Worm (Caenorhabditis elegans): ENCODE results near the gene arp-6.
A peak's percentile ranks its signal among the peaks of the same experiment; 100 is the strongest.

arp-6 gene

ce11 chrII:8016167-8016566, 21.0 kb downstream of the arp-6 start (continued):
- TF ChIP-seq unc-62 (GFP tag; optimal IDR thresholded peaks at IDR 0.05), result no peak
- TF ChIP-seq Y116A8C.19 (tag; optimal IDR thresholded peaks at IDR 0.05; ENCODE audit: borderline replicate concordance), result no peak
- TF ChIP-seq lin-13 (GFP tag; optimal IDR thresholded peaks at IDR 0.05), result no peak

- peak; percentile 24 for TF ChIP-seq lin-14 (GFP tag; optimal IDR thresholded peaks at IDR 0.05)
- TF ChIP-seq ces-1 (GFP tag; optimal IDR thresholded peaks at IDR 0.05), result no peak
- peak; percentile 28 for TF ChIP-seq nhr-71 (tag; optimal IDR thresholded peaks at IDR 0.05)
- TF ChIP-seq xbp-1 (tag; optimal IDR thresholded peaks at IDR 0.05), result no peak
- no peak for TF ChIP-seq F16B12.6 (tag; optimal IDR thresholded peaks at IDR 0.05)
- peak; percentile 42 for TF ChIP-seq swsn-7 (tag; optimal IDR thresholded peaks at IDR 0.05)
- TF ChIP-seq zag-1 (tag; optimal IDR thresholded peaks at IDR 0.05), result no peak
- peak; percentile 81 for TF ChIP-seq nhr-85 (tag)
- no peak for TF ChIP-seq C34B4.2 (tag; optimal IDR thresholded peaks at IDR 0.05)
- peak in 1 of 2 experiments; percentile 51 for TF ChIP-seq mdl-1 (tag; optimal IDR thresholded peaks at IDR 0.05)
- peak in 1 of 3 experiments; percentile 22 for TF ChIP-seq dpl-1 (GFP tag; optimal IDR thresholded peaks at IDR 0.05)
- TF ChIP-seq elt-2 (tag; optimal IDR thresholded peaks at IDR 0.05), result no peak
- no peak for TF ChIP-seq efl-3 (GFP tag; optimal IDR thresholded peaks at IDR 0.05)
- TF ChIP-seq hpl-2 (GFP tag; optimal IDR thresholded peaks at IDR 0.05), result no peak
- no peak for TF ChIP-seq ceh-82 (tag; optimal IDR thresholded peaks at IDR 0.05)
- TF ChIP-seq sptf-1 (tag; optimal IDR thresholded peaks at IDR 0.05), result no peak
- peak; percentile 16 for TF ChIP-seq ztf-4 (tag; optimal IDR thresholded peaks at IDR 0.05)
- TF ChIP-seq nhr-90 (tag; optimal IDR thresholded peaks at IDR 0.05; ENCODE audit: poor library complexity), result peak; percentile 24
- no peak for TF ChIP-seq sup-37 (GFP tag; optimal IDR thresholded peaks at IDR 0.05)
- peak in 4 of 6 experiments; percentile 5 to 45 (median 30) for TF ChIP-seq elt-3 (tag; optimal IDR thresholded peaks at IDR 0.05)
- no peak for TF ChIP-seq egl-13 (tag; optimal IDR thresholded peaks at IDR 0.05)
- TF ChIP-seq pag-3 (tag; optimal IDR thresholded peaks at IDR 0.05; ENCODE audit: borderline replicate concordance, insufficient read depth), result no peak
- no peak for TF ChIP-seq vab-15 (tag; optimal IDR thresholded peaks at IDR 0.05)
- TF ChIP-seq ceh-8 (GFP tag; optimal IDR thresholded peaks at IDR 0.05), result no peak
- no peak for TF ChIP-seq fkh-10 (GFP tag; optimal IDR thresholded peaks at IDR 0.05)
- TF ChIP-seq nhr-20 (tag; optimal IDR thresholded peaks at IDR 0.05), result peak; percentile 68
- TF ChIP-seq pqm-1 (tag; optimal IDR thresholded peaks at IDR 0.05), result no peak
- TF ChIP-seq lin-15B (tag; optimal IDR thresholded peaks at IDR 0.05), result no peak
- TF ChIP-seq hlh-17 (GFP tag; optimal IDR thresholded peaks at IDR 0.05; ENCODE audit: borderline replicate concordance), result no peak
- TF ChIP-seq lsy-2 (tag; optimal IDR thresholded peaks at IDR 0.05), result peak in 1 of 2 experiments; percentile 48
- peak; percentile 33 for TF ChIP-seq lin-13 (GFP tag; optimal IDR thresholded peaks at IDR 0.05)
- TF ChIP-seq nhr-77 (tag; optimal IDR thresholded peaks at IDR 0.05), result peak; percentile 52
- no peak for TF ChIP-seq egl-27 (tag; optimal IDR thresholded peaks at IDR 0.05)
- TF ChIP-seq tbx-2 (tag; optimal IDR thresholded peaks at IDR 0.05), result peak; percentile 33
- no peak for TF ChIP-seq irx-1 (tag; optimal IDR thresholded peaks at IDR 0.05)
- TF ChIP-seq mep-1 (tag; optimal IDR thresholded peaks at IDR 0.05), result peak; percentile 42
- no peak for TF ChIP-seq snpc-4 (tag; optimal IDR thresholded peaks at IDR 0.05)
- TF ChIP-seq grh-1 (GFP tag; IDR thresholded peaks at IDR 0.05), result no peak
- TF ChIP-seq Y116A8C.19 (tag; optimal IDR thresholded peaks at IDR 0.05; ENCODE audit: borderline replicate concordance), result no peak
- TF ChIP-seq nhr-19 (GFP tag; conservative IDR thresholded peaks at IDR 0.05), result peak; percentile 5; the same call in 1 of the 2 replicates
- TF ChIP-seq snu-23 (GFP tag; optimal IDR thresholded peaks at IDR 0.05), result peak; percentile 32
- peak; percentile 31 for TF ChIP-seq rnt-1 (tag; optimal IDR thresholded peaks at IDR 0.05)
- peak in 1 of 2 experiments; percentile 30 for TF ChIP-seq lin-35 (GFP tag; optimal IDR thresholded peaks at IDR 0.05)
- TF ChIP-seq unc-62 (GFP tag; optimal IDR thresholded peaks at IDR 0.05), result no peak
- no peak for TF ChIP-seq mab-9 (GFP tag; IDR thresholded peaks at IDR 0.05)
These were observed 21.6 kb downstream of the arp-6 start for ce11 chrII:8015483-8015938.

Data from whole organism, L1 larva.